Worm (Caenorhabditis elegans) whole organism, L2 larva: ENCODE results near the gene lin-39.

Experiments used
- C34F6.9 ChIP-seq: fragments of 150-350 bp; optimal IDR thresholded peaks from 2 replicates; lab custom pipeline; 2014; ENCODE audit warnings: missing biosample characterization, missing genetic modification characterization
- F13H6.1 ChIP-seq: sonication (generic microtip); optimal IDR thresholded peaks from 2 replicates; lab custom pipeline; 2016; ENCODE audit warnings: missing genetic modification characterization, missing compliant biosample characterization
- R02D3.7 ChIP-seq: fragments of 150-350 bp; optimal IDR thresholded peaks from 2 replicates; lab custom pipeline; 2014; ENCODE audit warnings: missing biosample characterization, missing genetic modification characterization
- Y55F3AM.14 ChIP-seq: fragments of 200-800 bp; sonication (Bioruptor generic); optimal IDR thresholded peaks from 2 replicates; lab custom pipeline; 2018; ENCODE audit warnings: mild to moderate bottlenecking, missing genetic modification characterization, missing compliant biosample characterization
- ZK546.5 ChIP-seq: sonication (generic microtip); optimal IDR thresholded peaks from 2 replicates; lab custom pipeline; 2017; ENCODE audit warnings: missing biosample characterization, missing genetic modification characterization
- ama-1 ChIP-seq: fragments of 150-350 bp; optimal IDR thresholded peaks from 2 replicates; lab custom pipeline; 2018; ENCODE audit warnings: inconsistent platforms
- blmp-1 ChIP-seq: sonication (generic microtip); optimal IDR thresholded peaks from 2 replicates; lab custom pipeline; 2017; ENCODE audit warnings: missing genetic modification characterization, mild to moderate bottlenecking, missing compliant biosample characterization, antibody characterized with exemption, moderate library complexity; ENCODE audit not compliant: insufficient read depth
- ceh-16 ChIP-seq: fragments of 150-350 bp; optimal IDR thresholded peaks from 2 replicates; lab custom pipeline; 2014; ENCODE audit warnings: missing biosample characterization, missing genetic modification characterization
- ceh-82 ChIP-seq: fragments of 150-350 bp; optimal IDR thresholded peaks from 2 replicates; lab custom pipeline; 2014; ENCODE audit warnings: missing biosample characterization, missing genetic modification characterization
- crh-2 ChIP-seq: sonication (generic microtip); optimal IDR thresholded peaks from 2 replicates; lab custom pipeline; 2017; ENCODE audit warnings: missing biosample characterization, missing genetic modification characterization
- egl-27 ChIP-seq: sonication (generic microtip); optimal IDR thresholded peaks from 3 replicates; lab custom pipeline; 2017; ENCODE audit warnings: missing biosample characterization, missing genetic modification reagents, missing genetic modification characterization
- elt-1 ChIP-seq: fragments of 150-350 bp; optimal IDR thresholded peaks from 2 replicates; lab custom pipeline; 2014; ENCODE audit warnings: missing biosample characterization, missing genetic modification characterization
- elt-3 ChIP-seq: sonication (generic microtip); optimal IDR thresholded peaks from 2 replicates; lab custom pipeline; 2017; ENCODE audit warnings: missing biosample characterization, missing genetic modification characterization
- fos-1 ChIP-seq: fragments of 150-350 bp; optimal IDR thresholded peaks from 2 replicates; lab custom pipeline; 2014; ENCODE audit warnings: missing biosample characterization, missing genetic modification characterization
- gmeb-1 ChIP-seq: fragments of 150-350 bp; optimal IDR thresholded peaks from 2 replicates; lab custom pipeline; 2014; ENCODE audit warnings: missing biosample characterization, missing genetic modification characterization
- lin-11 ChIP-seq: fragments of 150-350 bp; sonication (generic microtip); optimal IDR thresholded peaks from 2 replicates; lab custom pipeline; 2014; ENCODE audit warnings: missing biosample characterization, missing genetic modification characterization, inconsistent platforms, mixed read lengths
- lin-13 ChIP-seq: fragments of 150-350 bp; optimal IDR thresholded peaks from 2 replicates; lab custom pipeline; 2014; ENCODE audit warnings: missing biosample characterization, missing genetic modification reagents, missing genetic modification characterization
- lsy-2 ChIP-seq, 2 experiments: fragments of 150-350 bp in 1 of 2; sonication (generic microtip) in 1 of 2; optimal IDR thresholded peaks; 2 replicates each; lab custom pipeline; 2014 to 2017; ENCODE audit warnings: missing biosample characterization in 2 of 2, missing genetic modification characterization in 2 of 2
- mab-5 ChIP-seq: fragments of 150-350 bp; optimal IDR thresholded peaks from 2 replicates; lab custom pipeline; 2014; ENCODE audit warnings: missing biosample characterization, missing genetic modification characterization
- mbf-1 ChIP-seq: sonication (generic microtip); optimal IDR thresholded peaks from 2 replicates; lab custom pipeline; 2017; ENCODE audit warnings: missing biosample characterization, missing genetic modification characterization
- mdl-1 ChIP-seq, 2 experiments: fragments of 150-350 bp in 1 of 2; sonication (generic microtip) in 1 of 2; optimal IDR thresholded peaks; 2 replicates each; lab custom pipeline; 2017; ENCODE audit warnings: missing biosample characterization in 2 of 2, missing genetic modification characterization in 2 of 2
- nhr-10 ChIP-seq: sonication (generic microtip); optimal IDR thresholded peaks from 2 replicates; lab custom pipeline; 2017; ENCODE audit warnings: missing biosample characterization, missing genetic modification characterization
- nhr-11 ChIP-seq: fragments of 150-350 bp; optimal IDR thresholded peaks from 2 replicates; lab custom pipeline; 2014; ENCODE audit warnings: missing biosample characterization, missing genetic modification characterization
- nhr-12 ChIP-seq: fragments of 150-350 bp; optimal IDR thresholded peaks from 2 replicates; lab custom pipeline; 2014; ENCODE audit warnings: missing biosample characterization, missing genetic modification characterization
- nhr-129 ChIP-seq: fragments of 150-350 bp; optimal IDR thresholded peaks from 2 replicates; lab custom pipeline; 2014; ENCODE audit warnings: missing biosample characterization, missing genetic modification characterization
- nhr-21 ChIP-seq: fragments of 150-350 bp; optimal IDR thresholded peaks from 2 replicates; lab custom pipeline; 2014; ENCODE audit warnings: missing biosample characterization, missing genetic modification characterization
- nhr-23 ChIP-seq: fragments of 150-350 bp; optimal IDR thresholded peaks from 2 replicates; lab custom pipeline; 2014; ENCODE audit warnings: missing biosample characterization, missing genetic modification reagents, missing genetic modification characterization
- nhr-237 ChIP-seq: fragments of 150-350 bp; optimal IDR thresholded peaks from 2 replicates; lab custom pipeline; 2014; ENCODE audit warnings: missing biosample characterization, missing genetic modification characterization
- nhr-25 ChIP-seq: fragments of 150-350 bp; sonication (generic microtip); optimal IDR thresholded peaks from 3 replicates; lab custom pipeline; 2014; ENCODE audit warnings: missing biosample characterization, missing genetic modification characterization
- nhr-6 ChIP-seq: fragments of 150-350 bp; optimal IDR thresholded peaks from 2 replicates; lab custom pipeline; 2014; ENCODE audit warnings: missing biosample characterization, missing genetic modification characterization
- nhr-77 ChIP-seq: fragments of 150-350 bp; optimal IDR thresholded peaks from 2 replicates; lab custom pipeline; 2014; ENCODE audit warnings: missing biosample characterization, missing genetic modification characterization
- peb-1 ChIP-seq: fragments of 150-350 bp; optimal IDR thresholded peaks from 2 replicates; lab custom pipeline; 2014; ENCODE audit warnings: missing biosample characterization, missing genetic modification characterization
- sem-4 ChIP-seq: fragments of 150-350 bp; optimal IDR thresholded peaks from 2 replicates; lab custom pipeline; 2014; ENCODE audit warnings: missing biosample characterization, missing genetic modification reagents, missing genetic modification characterization
- skn-1 ChIP-seq: sonication (generic microtip); optimal IDR thresholded peaks from 2 replicates; lab custom pipeline; 2017; ENCODE audit warnings: missing biosample characterization, missing genetic modification characterization
- sma-3 ChIP-seq: sonication (generic microtip); optimal IDR thresholded peaks from 2 replicates; lab custom pipeline; 2016; ENCODE audit warnings: missing genetic modification reagents, missing genetic modification characterization, missing compliant biosample characterization
- sma-9 ChIP-seq, 2 experiments: fragments of 150-350 bp in 1 of 2; sonication (generic microtip) in 1 of 2; optimal IDR thresholded peaks; 2 replicates each; lab custom pipeline; 2014 to 2016; ENCODE audit warnings: missing genetic modification characterization in 2 of 2, mild to moderate bottlenecking in 1 of 2, missing biosample characterization in 1 of 2, missing compliant biosample characterization in 1 of 2, missing genetic modification reagents in 1 of 2, moderate library complexity in 1 of 2
- snpc-4 ChIP-seq: fragments of 150-350 bp; optimal IDR thresholded peaks from 2 replicates; lab custom pipeline; 2014; ENCODE audit warnings: missing biosample characterization, missing genetic modification characterization
- unc-39 ChIP-seq: fragments of 150-350 bp; optimal IDR thresholded peaks from 2 replicates; lab custom pipeline; 2014; ENCODE audit warnings: missing biosample characterization, missing genetic modification characterization
- unc-55 ChIP-seq: fragments of 150-350 bp; sonication (generic microtip); optimal IDR thresholded peaks from 3 replicates; lab custom pipeline; 2014; ENCODE audit warnings: missing biosample characterization, missing genetic modification reagents, missing genetic modification characterization
- unc-62 ChIP-seq: fragments of 150-350 bp; optimal IDR thresholded peaks from 2 replicates; lab custom pipeline; 2014; ENCODE audit warnings: missing biosample characterization, missing genetic modification reagents, missing genetic modification characterization
- zag-1 ChIP-seq: fragments of 150-350 bp; optimal IDR thresholded peaks from 2 replicates; lab custom pipeline; 2014; ENCODE audit warnings: missing biosample characterization, missing genetic modification characterization
- ztf-11 ChIP-seq: sonication (generic microtip); optimal IDR thresholded peaks from 2 replicates; lab custom pipeline; 2017; ENCODE audit warnings: missing biosample characterization, missing genetic modification characterization
- ztf-4 ChIP-seq: fragments of 150-350 bp; optimal IDR thresholded peaks from 2 replicates; lab custom pipeline; 2014; ENCODE audit warnings: missing biosample characterization, missing genetic modification characterization

lin-39 gene

ce11 chrIII:7499421-7499902 is 37.0 kb downstream of the lin-39 start, which contains the start of the genes C07H6.9 and sap-140:
Gene C07H6.9, minus strand, starts transcription at chrIII:7499471.
Gene sap-140, plus strand, starts transcription at chrIII:7499738.
- TF ChIP-seq sem-4: peak; percentile 19
- TF ChIP-seq ceh-82 (tag; lab: Kevin White, UChicago): no peak
- peak; percentile 54 for TF ChIP-seq snpc-4 (tag; lab: Kevin White, UChicago)
- TF ChIP-seq zag-1 (tag; lab: Kevin White, UChicago): no peak
- TF ChIP-seq ama-1 (lab: Kevin White, UChicago): peak; percentile 50
- TF ChIP-seq R02D3.7 (tag; lab: Kevin White, UChicago): peak; percentile 8
- peak; percentile 87 for TF ChIP-seq crh-2
- peak in 1 of 2 experiments; percentile 4 for TF ChIP-seq mdl-1 (tag; optimal IDR thresholded peaks at IDR 0.05; lab: Kevin White, UChicago)
- TF ChIP-seq unc-55: peak; percentile 83
- peak; percentile 84 to 91 for TF ChIP-seq lsy-2 (tag; optimal IDR thresholded peaks at IDR 0.05; lab: Kevin White, UChicago)
- TF ChIP-seq sma-9 (GFP tag; optimal IDR thresholded peaks at IDR 0.05; lab: Kevin White, UChicago): peak; percentile 82
- no peak for TF ChIP-seq sma-9 (tag; optimal IDR thresholded peaks at IDR 0.05; lab: Kevin White, UChicago)
- no peak for TF ChIP-seq nhr-77
- TF ChIP-seq nhr-25: peak; percentile 74
- TF ChIP-seq nhr-6 (tag; lab: Kevin White, UChicago): peak; percentile 5
- no peak for TF ChIP-seq peb-1 (tag; lab: Kevin White, UChicago)
- peak; percentile 77 for TF ChIP-seq F13H6.1 (tag; lab: Kevin White, UChicago)
- TF ChIP-seq nhr-10 (tag; lab: Kevin White, UChicago): peak; percentile 42
- no peak for TF ChIP-seq blmp-1 (tag; lab: Kevin White, UChicago)
- peak; percentile 73 for TF ChIP-seq sma-3
- TF ChIP-seq nhr-21 (tag; lab: Kevin White, UChicago): peak; percentile 63
- TF ChIP-seq C34F6.9 (tag; lab: Kevin White, UChicago): peak; percentile 93
- TF ChIP-seq fos-1 (tag; lab: Kevin White, UChicago): peak; percentile 53
- TF ChIP-seq unc-39 (tag; lab: Kevin White, UChicago): no peak
- TF ChIP-seq ZK546.5: no peak
- peak; percentile 58 for TF ChIP-seq lin-11
- TF ChIP-seq nhr-129 (tag; lab: Kevin White, UChicago): peak; percentile 53
- peak; percentile 92 for TF ChIP-seq gmeb-1 (tag; lab: Kevin White, UChicago)
- TF ChIP-seq mab-5 (tag; lab: Kevin White, UChicago): peak; percentile 32
- peak; percentile 90 for TF ChIP-seq lin-13 (GFP tag; lab: Kevin White, UChicago)
- TF ChIP-seq ztf-4: peak; percentile 37

ce11 chrIII:7498346-7498745 is 38.1 kb downstream of the lin-39 start:
- TF ChIP-seq sma-3 (peak; percentile 80), nhr-23 (tag; lab: Kevin White, UChicago) (no peak), mbf-1 (tag; lab: Kevin White, UChicago) (no peak), unc-55 (peak; percentile 94), C34F6.9 (tag; lab: Kevin White, UChicago) (peak; percentile 95), nhr-77 (peak; percentile 11), nhr-12 (no peak), ZK546.5 (peak; percentile 14), snpc-4 (tag; lab: Kevin White, UChicago) (peak; percentile 85), nhr-25 (peak; percentile 78), ztf-11 (tag; lab: Kevin White, UChicago) (no peak), blmp-1 (tag; lab: Kevin White, UChicago) (peak; percentile 54), peb-1 (tag; lab: Kevin White, UChicago) (no peak), mab-5 (tag; lab: Kevin White, UChicago) (peak; percentile 35), crh-2 (peak; percentile 89), ceh-16 (tag; lab: Kevin White, UChicago) (no peak), ceh-82 (tag; lab: Kevin White, UChicago) (no peak), lin-13 (GFP tag; lab: Kevin White, UChicago) (peak; percentile 98), elt-3 (tag; lab: Kevin White, UChicago) (no peak), sma-9 (GFP tag; optimal IDR thresholded peaks at IDR 0.05; lab: Kevin White, UChicago) (peak; percentile 77), sma-9 (tag; optimal IDR thresholded peaks at IDR 0.05; lab: Kevin White, UChicago) (no peak), zag-1 (tag; lab: Kevin White, UChicago) (peak; percentile 65), lsy-2 (tag; optimal IDR thresholded peaks at IDR 0.05; lab: Kevin White, UChicago) (peak; percentile 76 to 90), ama-1 (lab: Kevin White, UChicago) (peak; percentile 30), egl-27 (tag; lab: Kevin White, UChicago) (peak; percentile 64), elt-1 (tag; lab: Kevin White, UChicago) (no peak), mdl-1 (tag; optimal IDR thresholded peaks at IDR 0.05; lab: Kevin White, UChicago) (peak; percentile 54 to 87), nhr-237 (no peak), nhr-129 (tag; lab: Kevin White, UChicago) (peak; percentile 94), Y55F3AM.14 (GFP tag; lab: Kevin White, UChicago) (no peak), nhr-21 (tag; lab: Kevin White, UChicago) (peak; percentile 82), gmeb-1 (tag; lab: Kevin White, UChicago) (peak; percentile 96), lin-11 (peak; percentile 79), ztf-4 (peak; percentile 70), F13H6.1 (tag; lab: Kevin White, UChicago) (peak; percentile 84), nhr-11 (tag; lab: Kevin White, UChicago) (no peak), fos-1 (tag; lab: Kevin White, UChicago) (peak; percentile 88), skn-1 (no peak), unc-62 (GFP tag; lab: Kevin White, UChicago) (no peak), nhr-6 (tag; lab: Kevin White, UChicago) (peak; percentile 34), sem-4 (peak; percentile 61)
